Fruit fly (Drosophila melanogaster) whole organism, embryonic: ENCODE results near the gene Muc30E.

Source experiments
- CG1529 ChIP-seq: fragments of 200-800 bp; sonication (Bioruptor generic); optimal IDR thresholded peaks from 3 replicates; lab custom pipeline; 2018; ENCODE audit warnings: missing biosample characterization, missing genetic modification characterization
- CG18764 ChIP-seq: fragments of 200-800 bp; sonication (Bioruptor generic); optimal IDR thresholded peaks from 3 replicates; lab custom pipeline; 2016; ENCODE audit warnings: missing biosample characterization, missing genetic modification characterization
- Gug ChIP-seq: fragments of 200-800 bp; sonication (Bioruptor generic); IDR thresholded peaks from 4 replicates; pipeline ENCODE4 v1.3.6; 2022; ENCODE audit warnings: missing biosample characterization, missing genetic modification characterization
- Hr78 ChIP-seq, 2 experiments: fragments of 200-800 bp in 1 of 2; fragments of >200 bp in 1 of 2; sonication (Bioruptor generic) in 1 of 2; optimal IDR thresholded peaks; 2 replicates each; lab custom pipeline; 2017 to 2019; ENCODE audit warnings: missing biosample characterization in 2 of 2, missing genetic modification characterization in 2 of 2, mild to moderate bottlenecking in 1 of 2, moderate library complexity in 1 of 2
- Jarid2 ChIP-seq: fragments of 200-800 bp; sonication (Bioruptor generic); optimal IDR thresholded peaks from 3 replicates; lab custom pipeline; 2017; ENCODE audit warnings: mild to moderate bottlenecking, missing biosample characterization, missing genetic modification reagents, missing genetic modification characterization
- NFAT ChIP-seq: fragments of 200-800 bp; sonication (Bioruptor generic); IDR thresholded peaks from 2 replicates; pipeline ENCODE4 v1.3.6; 2022; ENCODE audit warnings: missing biosample characterization, missing genetic modification characterization
- Ptx1 ChIP-seq: fragments of 200-800 bp; sonication (Bioruptor generic); IDR thresholded peaks from 2 replicates; pipeline ENCODE4 v1.3.6; 2022; ENCODE audit warnings: missing biosample characterization, missing genetic modification characterization
- corto ChIP-seq: fragments of 200-800 bp; sonication (Bioruptor generic); optimal IDR thresholded peaks from 2 replicates; lab custom pipeline; 2016; ENCODE audit warnings: missing biosample characterization, mild to moderate bottlenecking, missing genetic modification characterization, moderate library complexity
- cwo ChIP-seq: fragments of 200-800 bp; sonication (Bioruptor generic); optimal IDR thresholded peaks from 3 replicates; lab custom pipeline; 2017; ENCODE audit warnings: missing biosample characterization, missing genetic modification characterization, mild to moderate bottlenecking, moderate library complexity, missing genetic modification reagents
- gro ChIP-seq: fragments of 200-800 bp; sonication (Bioruptor generic); optimal IDR thresholded peaks from 2 replicates; lab custom pipeline; 2016; ENCODE audit warnings: missing biosample characterization, missing genetic modification characterization
- rib ChIP-seq: fragments of 200-800 bp; sonication (Bioruptor generic); IDR thresholded peaks from 2 replicates; pipeline ENCODE4 v1.3.6; 2022; ENCODE audit warnings: missing biosample characterization, missing genetic modification characterization
- tx ChIP-seq: fragments of 200-800 bp; sonication (Bioruptor generic); optimal IDR thresholded peaks from 2 replicates; lab custom pipeline; 2016; ENCODE audit warnings: missing biosample characterization, missing genetic modification characterization

DNA sequence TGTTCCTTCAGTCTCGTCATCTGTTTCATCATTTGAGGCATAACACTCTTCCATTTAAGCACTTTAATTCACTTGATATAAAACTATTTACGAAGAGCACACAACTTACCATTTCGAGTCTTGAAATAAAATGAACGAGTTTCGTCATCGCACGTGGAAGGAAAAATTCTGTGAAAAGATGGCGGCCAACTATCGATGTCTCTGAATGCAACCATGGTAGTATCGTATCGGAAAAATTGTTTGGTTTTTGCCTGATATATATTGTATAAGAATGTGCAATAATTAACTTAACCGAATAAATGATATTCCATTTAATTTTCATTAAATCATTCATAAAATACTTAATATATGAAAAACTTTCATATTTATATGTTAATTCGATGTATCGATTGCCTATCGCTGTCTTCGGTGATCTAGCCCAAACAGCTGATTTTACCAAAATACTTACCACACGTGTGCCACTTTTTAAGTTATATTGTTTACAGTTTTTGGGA, 8.0 kb downstream of the Muc30E start, which contains the start of gene Bka:
- TF ChIP-seq gro, result no peak
- TF ChIP-seq NFAT (GFP tag; lab: Robert Waterston, UW), result peak; percentile 69; the same call in 1 of the 2 replicates
- TF ChIP-seq rib (GFP tag; lab: Robert Waterston, UW), result no peak
- peak; percentile 54 for TF ChIP-seq cwo
- no peak for TF ChIP-seq Hr78 (GFP tag; optimal IDR thresholded peaks at IDR 0.05; lab: Kevin White, UChicago)
- no peak for TF ChIP-seq Ptx1 (GFP tag; lab: Robert Waterston, UW)
- peak; percentile 26 for TF ChIP-seq CG1529 (GFP tag; lab: Kevin White, UChicago)
- no peak for TF ChIP-seq tx
- peak; percentile 53 for TF ChIP-seq Jarid2 (GFP tag; lab: Kevin White, UChicago)
- no peak for TF ChIP-seq CG18764
- no peak for TF ChIP-seq corto (GFP tag; lab: Kevin White, UChicago)
- TF ChIP-seq Gug (GFP tag; lab: Robert Waterston, UW), result no peak
